Fruit fly (Drosophila melanogaster): ENCODE results near the gene subdued.

The subdued gene

dm6 chr3R:19642092-19642892, at the start of gene subdued:
Gene subdued, minus strand, starts transcription at chr3R:19642722.
- TF ChIP-seq Eip93F (GFP tag; optimal IDR thresholded peaks at IDR 0.05) (peak; percentile 51), Eip75B (GFP tag; optimal IDR thresholded peaks at IDR 0.05) (peak; percentile 5), Eip78C (GFP tag) (peak; percentile 81), CG15336 (GFP tag; IDR thresholded peaks at IDR 0.05) (peak; percentile 25; the same call in 1 of the 2 replicates), dsx (GFP tag; optimal IDR thresholded peaks at IDR 0.05; ENCODE audit: poor library complexity, severe bottlenecking) (peak; percentile 68), CG9139 (GFP tag; optimal IDR thresholded peaks at IDR 0.05) (no peak), Smox (GFP tag; optimal IDR thresholded peaks at IDR 0.05) (peak; percentile 25), svp (GFP tag) (peak; percentile 46), Sox102F (GFP tag; optimal IDR thresholded peaks at IDR 0.05) (no peak)

- TF ChIP-seq CG1621 (tag; optimal IDR thresholded peaks at IDR 0.05): no peak
- no peak for TF ChIP-seq CG15336 (GFP tag; IDR thresholded peaks at IDR 0.05)
- TF ChIP-seq CG8319 (GFP tag; optimal IDR thresholded peaks at IDR 0.05): no peak
- TF ChIP-seq Ets21C (GFP tag; optimal IDR thresholded peaks at IDR 0.05): no peak
- TF ChIP-seq dac (GFP tag; optimal IDR thresholded peaks at IDR 0.05): no peak
- TF ChIP-seq dsx (GFP tag; optimal IDR thresholded peaks at IDR 0.05; ENCODE audit: poor library complexity, severe bottlenecking): no peak
- no peak for TF ChIP-seq CG6163 (GFP tag; IDR thresholded peaks at IDR 0.05)
- TF ChIP-seq CG10669 (GFP tag; optimal IDR thresholded peaks at IDR 0.05): no peak
- TF ChIP-seq Eip78C (GFP tag): no peak
- no peak for TF ChIP-seq CG6276 (GFP tag; optimal IDR thresholded peaks at IDR 0.05)
- no peak for TF ChIP-seq esn (GFP tag; optimal IDR thresholded peaks at IDR 0.05)
- no peak for TF ChIP-seq Met (GFP tag; optimal IDR thresholded peaks at IDR 0.05)
- TF ChIP-seq topi (GFP tag; optimal IDR thresholded peaks at IDR 0.05): no peak
- no peak for TF ChIP-seq CG8632 (GFP tag; optimal IDR thresholded peaks at IDR 0.05)
- TF ChIP-seq spab (GFP tag; optimal IDR thresholded peaks at IDR 0.05): no peak
Observed at dm6 chr3R:19682424-19682823, 39.9 kb upstream of the subdued start.

DNA sequence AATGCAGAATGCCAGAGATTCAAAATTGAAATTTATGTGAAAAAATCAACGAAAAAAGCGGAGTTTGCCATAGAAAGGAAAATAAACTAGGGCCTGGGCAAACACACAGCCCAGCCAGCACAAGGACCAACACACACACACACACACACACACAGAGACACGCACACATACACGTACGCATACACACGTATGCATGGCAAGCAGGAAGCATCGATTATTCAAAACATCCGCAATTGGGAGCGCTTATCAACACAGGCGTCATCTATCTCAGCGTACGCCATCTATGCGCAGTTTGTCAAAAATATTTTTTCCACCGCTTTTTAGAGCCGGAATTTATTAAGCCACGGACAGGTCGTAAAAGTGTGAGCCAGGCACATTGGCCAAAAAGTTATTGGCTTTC, 37.3 kb upstream of the subdued start:
- TF ChIP-seq CG11902 (GFP tag; optimal IDR thresholded peaks at IDR 0.05) (no peak), Lpt (GFP tag; optimal IDR thresholded peaks at IDR 0.05) (no peak), CG1621 (tag; optimal IDR thresholded peaks at IDR 0.05) (no peak), Smox (GFP tag; optimal IDR thresholded peaks at IDR 0.05) (no peak), CG3032 (tag; optimal IDR thresholded peaks at IDR 0.05) (no peak), Gug (GFP tag; IDR thresholded peaks at IDR 0.05) (no peak), CG6808 (GFP tag; optimal IDR thresholded peaks at IDR 0.05) (no peak), Sox102F (GFP tag; optimal IDR thresholded peaks at IDR 0.05) (no peak)

DNA sequence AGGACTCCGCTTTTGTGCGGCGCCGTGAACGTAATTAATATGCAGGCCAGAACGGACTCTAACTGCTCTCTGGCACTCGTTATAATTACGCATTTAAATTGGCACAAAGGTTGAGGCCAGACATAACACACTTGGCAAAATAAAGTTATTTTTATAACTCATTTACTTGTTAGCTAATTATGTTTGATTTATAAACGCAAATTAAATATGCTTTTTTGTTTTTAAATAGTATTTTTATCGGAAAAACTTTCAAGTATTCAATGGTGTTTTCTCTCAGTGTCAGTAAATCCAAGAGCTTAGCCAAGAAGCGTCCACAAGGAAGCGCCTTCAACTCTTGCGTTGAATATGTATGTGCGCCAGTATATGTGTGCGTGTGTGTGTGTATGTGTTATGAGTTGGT, 30.4 kb upstream of the subdued start:
- TF ChIP-seq OdsH (GFP tag; optimal IDR thresholded peaks at IDR 0.05): peak; percentile 6
- peak; percentile 15 for TF ChIP-seq Eip75B (GFP tag; optimal IDR thresholded peaks at IDR 0.05)
- TF ChIP-seq Hr39 (GFP tag; optimal IDR thresholded peaks at IDR 0.05): peak; percentile 31
- TF ChIP-seq Ets21C (GFP tag; optimal IDR thresholded peaks at IDR 0.05): no peak
- no peak for TF ChIP-seq CG4318 (GFP tag; optimal IDR thresholded peaks at IDR 0.05)
- peak; percentile 14 for TF ChIP-seq CG10669 (GFP tag; optimal IDR thresholded peaks at IDR 0.05)
- TF ChIP-seq CG32006 (GFP tag; optimal IDR thresholded peaks at IDR 0.05): peak; percentile 8
- TF ChIP-seq Met (GFP tag; optimal IDR thresholded peaks at IDR 0.05): peak; percentile 44
- TF ChIP-seq CG11762 (GFP tag; optimal IDR thresholded peaks at IDR 0.05; ENCODE audit: insufficient read depth): no peak
- peak; percentile 6 for TF ChIP-seq CG7368 (GFP tag; optimal IDR thresholded peaks at IDR 0.05)
- peak; percentile 14 for TF ChIP-seq CG3919 (GFP tag; optimal IDR thresholded peaks at IDR 0.05)
- TF ChIP-seq Sox102F (GFP tag; optimal IDR thresholded peaks at IDR 0.05): peak; percentile 35
- TF ChIP-seq Smox (GFP tag; optimal IDR thresholded peaks at IDR 0.05): peak; percentile 22
- peak; percentile 80 for TF ChIP-seq Eip78C (GFP tag)
- no peak for TF ChIP-seq fd85E (GFP tag; optimal IDR thresholded peaks at IDR 0.05)
- TF ChIP-seq cyc (GFP tag; optimal IDR thresholded peaks at IDR 0.05): peak; percentile 3
- peak; percentile 21 for TF ChIP-seq pdm3 (GFP tag; optimal IDR thresholded peaks at IDR 0.05)
- peak; percentile 7 for TF ChIP-seq CG10631 (GFP tag; optimal IDR thresholded peaks at IDR 0.05)
- TF ChIP-seq esn (GFP tag; optimal IDR thresholded peaks at IDR 0.05): no peak
- TF ChIP-seq Lpt (GFP tag; optimal IDR thresholded peaks at IDR 0.05): no peak
- peak; percentile 23 for TF ChIP-seq acj6 (GFP tag; optimal IDR thresholded peaks at IDR 0.05)
- TF ChIP-seq Ets96B (tag; optimal IDR thresholded peaks at IDR 0.05): peak; percentile 40
- TF ChIP-seq svp (GFP tag): peak; percentile 58
- no peak for TF ChIP-seq CG1621 (tag; optimal IDR thresholded peaks at IDR 0.05)
- TF ChIP-seq CG8632 (GFP tag; optimal IDR thresholded peaks at IDR 0.05): no peak
- TF ChIP-seq vri (GFP tag; optimal IDR thresholded peaks at IDR 0.05): no peak
- TF ChIP-seq CG3032 (tag; optimal IDR thresholded peaks at IDR 0.05): no peak
- TF ChIP-seq CG31627 (GFP tag; optimal IDR thresholded peaks at IDR 0.05): peak; percentile 14
- TF ChIP-seq spab (GFP tag; optimal IDR thresholded peaks at IDR 0.05): no peak
- peak; percentile 34 for TF ChIP-seq topi (GFP tag; optimal IDR thresholded peaks at IDR 0.05)
- TF ChIP-seq Hr4 (GFP tag; optimal IDR thresholded peaks at IDR 0.05): peak; percentile 24

Measured in whole organism, prepupa.